Worm (Caenorhabditis elegans) whole organism, L4 larva: Measurements from ENCODE around the gene C55A6.12.

ENCODE experiments used
- F26F4.8 ChIP-seq: fragments of 200-800 bp; sonication (Bioruptor generic); conservative IDR thresholded peaks from 2 replicates; pipeline ENCODE4 v1.3.6; 2022; ENCODE audit warnings: missing genetic modification characterization, missing compliant biosample characterization
- Y105C5A.15 ChIP-seq: fragments of 200-800 bp; sonication (Bioruptor generic); IDR thresholded peaks from 2 replicates; pipeline ENCODE4 v1.3.6; 2022; ENCODE audit warnings: missing genetic modification characterization, missing compliant biosample characterization
- Y5F2A.4 ChIP-seq: fragments of 200-800 bp; sonication (Bioruptor generic); optimal IDR thresholded peaks from 2 replicates; lab custom pipeline; 2018; ENCODE audit warnings: mild to moderate bottlenecking, missing genetic modification characterization, missing compliant biosample characterization
- Y75B8A.6 ChIP-seq: fragments of 200-800 bp; sonication (Bioruptor generic); IDR thresholded peaks from 2 replicates; pipeline ENCODE4 v1.3.6; 2022; ENCODE audit warnings: missing genetic modification reagents, missing genetic modification characterization, missing compliant biosample characterization
- ZK337.2 ChIP-seq: fragments of 200-800 bp; sonication (Bioruptor generic); IDR thresholded peaks from 2 replicates; pipeline ENCODE4 v1.3.6; 2022; ENCODE audit warnings: missing genetic modification reagents, missing genetic modification characterization, missing compliant biosample characterization
- aha-1 ChIP-seq: fragments of 150-350 bp; peaks from one replicate; lab custom pipeline; 2014; ENCODE audit warnings: missing biosample characterization, missing genetic modification characterization
- ama-1 ChIP-seq: fragments of 150-350 bp; optimal IDR thresholded peaks from 2 replicates; lab custom pipeline; 2014; ENCODE audit warnings: inconsistent platforms, mixed read lengths
- arid-1 ChIP-seq: fragments of 200-800 bp; sonication (Bioruptor generic); conservative IDR thresholded peaks from 2 replicates; pipeline ENCODE4 v1.3.6; 2022; ENCODE audit warnings: missing genetic modification reagents, missing genetic modification characterization, missing compliant biosample characterization
- ceh-20 ChIP-seq: fragments of 200-800 bp; sonication (Bioruptor generic); IDR thresholded peaks from 2 replicates; pipeline ENCODE4 v1.3.6; 2022; ENCODE audit warnings: missing genetic modification reagents, missing genetic modification characterization, missing compliant biosample characterization
- ces-1 ChIP-seq: fragments of 150-350 bp; sonication (generic microtip); optimal IDR thresholded peaks from 4 replicates; lab custom pipeline; 2014; ENCODE audit warnings: missing biosample characterization, missing genetic modification reagents, missing genetic modification characterization
- daf-12 ChIP-seq: fragments of 150-350 bp; optimal IDR thresholded peaks from 2 replicates; lab custom pipeline; 2014; ENCODE audit warnings: missing biosample characterization, missing genetic modification reagents, missing genetic modification characterization
- daf-16 ChIP-seq, 3 experiments: sonication (generic microtip); optimal IDR thresholded peaks; 2 replicates each; lab custom pipeline; 2016 to 2017; ENCODE audit warnings: missing genetic modification characterization in 3 of 3, missing genetic modification reagents in 3 of 3, mild to moderate bottlenecking in 2 of 3, missing compliant biosample characterization in 2 of 3, missing biosample characterization in 1 of 3, moderate library complexity in 1 of 3
- dmd-6 ChIP-seq: fragments of 200-800 bp; sonication (Bioruptor generic); IDR thresholded peaks from 2 replicates; pipeline ENCODE4 v1.3.6; 2022; ENCODE audit warnings: missing genetic modification reagents, missing genetic modification characterization, missing compliant biosample characterization
- dmd-8 ChIP-seq: fragments of 200-800 bp; sonication (Bioruptor generic); IDR thresholded peaks from 2 replicates; pipeline ENCODE4 v1.3.6; 2022; ENCODE audit warnings: missing genetic modification characterization, missing compliant biosample characterization
- duxl-1 ChIP-seq: sonication (generic microtip); optimal IDR thresholded peaks from 2 replicates; lab custom pipeline; 2016; ENCODE audit warnings: mild to moderate bottlenecking, missing genetic modification characterization, moderate library complexity, missing compliant biosample characterization; ENCODE audit not compliant: poor library complexity
- dve-1 ChIP-seq: sonication (generic microtip); optimal IDR thresholded peaks from 2 replicates; lab custom pipeline; 2017; ENCODE audit warnings: antibody characterized with exemption, mild to moderate bottlenecking, missing genetic modification characterization, missing compliant biosample characterization; ENCODE audit not compliant: insufficient read depth
- egl-27 ChIP-seq: sonication (generic microtip); optimal IDR thresholded peaks from 3 replicates; lab custom pipeline; 2017; ENCODE audit warnings: missing biosample characterization, missing genetic modification reagents, missing genetic modification characterization
- egl-43 ChIP-seq: fragments of 200-800 bp; sonication (Bioruptor generic); IDR thresholded peaks from 2 replicates; pipeline ENCODE4 v1.3.6; 2022; ENCODE audit warnings: missing genetic modification reagents, missing genetic modification characterization, missing compliant biosample characterization
- hif-1 ChIP-seq, 2 experiments: sonication (generic microtip); optimal IDR thresholded peaks; 2 replicates each; lab custom pipeline; 2016 to 2017; ENCODE audit warnings: missing compliant biosample characterization in 2 of 2, missing genetic modification characterization in 2 of 2, missing genetic modification reagents in 2 of 2, missing genotype in 2 of 2, mild to moderate bottlenecking in 1 of 2
- hlh-11 ChIP-seq: fragments of 200-800 bp; sonication (Bioruptor generic); optimal IDR thresholded peaks from 2 replicates; lab custom pipeline; 2018; ENCODE audit warnings: mild to moderate bottlenecking, missing genetic modification characterization, missing compliant biosample characterization
- hlh-30 ChIP-seq: sonication (generic microtip); optimal IDR thresholded peaks from 2 replicates; lab custom pipeline; 2017; ENCODE audit warnings: antibody characterized with exemption, mild to moderate bottlenecking, missing genetic modification characterization, missing compliant biosample characterization; ENCODE audit not compliant: insufficient read depth
- hmg-1.1 ChIP-seq: fragments of 200-800 bp; sonication (Bioruptor generic); IDR thresholded peaks from 2 replicates; pipeline ENCODE4 v1.3.6; 2022; ENCODE audit warnings: missing genetic modification reagents, missing genetic modification characterization, missing compliant biosample characterization
- lim-7 ChIP-seq: fragments of 200-800 bp; sonication (Bioruptor generic); IDR thresholded peaks from 2 replicates; pipeline ENCODE4 v1.3.6; 2022; ENCODE audit warnings: missing genetic modification characterization, missing compliant biosample characterization
- lin-1 ChIP-seq: fragments of 200-800 bp; sonication (Bioruptor generic); IDR thresholded peaks from 2 replicates; pipeline ENCODE4 v1.3.6; 2022; ENCODE audit warnings: missing genetic modification reagents, missing genetic modification characterization, missing compliant biosample characterization
- lsy-2 ChIP-seq, 2 experiments: fragments of 150-350 bp in 1 of 2; sonication (generic microtip) in 1 of 2; optimal IDR thresholded peaks; 2 replicates each; lab custom pipeline; 2014 to 2017; ENCODE audit warnings: missing biosample characterization in 2 of 2, missing genetic modification characterization in 2 of 2
- madf-5 ChIP-seq, 2 experiments: fragments of 200-800 bp; sonication (Bioruptor generic); IDR thresholded peaks; 2 replicates each; pipeline ENCODE4 v1.3.6; 2022; ENCODE audit warnings: missing compliant biosample characterization in 2 of 2, missing genetic modification characterization in 2 of 2
- mdl-1 ChIP-seq, 2 experiments: fragments of 150-350 bp in 1 of 2; sonication (generic microtip) in 1 of 2; optimal IDR thresholded peaks; 2 replicates each; lab custom pipeline; 2014 to 2017; ENCODE audit warnings: missing biosample characterization in 2 of 2, missing genetic modification characterization in 2 of 2
- mep-1 ChIP-seq: fragments of 150-350 bp; sonication (generic microtip); optimal IDR thresholded peaks from 3 replicates; lab custom pipeline; 2014; ENCODE audit warnings: missing biosample characterization, missing genetic modification characterization
- nhr-10 ChIP-seq: fragments of 150-350 bp; optimal IDR thresholded peaks from 2 replicates; lab custom pipeline; 2014; ENCODE audit warnings: missing biosample characterization, missing genetic modification characterization
- nhr-237 ChIP-seq: sonication (generic microtip); optimal IDR thresholded peaks from 2 replicates; lab custom pipeline; 2017; ENCODE audit warnings: missing biosample characterization, missing genetic modification characterization
- nhr-28 ChIP-seq: fragments of 150-350 bp; optimal IDR thresholded peaks from 2 replicates; lab custom pipeline; 2014; ENCODE audit warnings: missing biosample characterization, missing genetic modification characterization
- nhr-42 ChIP-seq: fragments of 200-800 bp; sonication (Bioruptor generic); IDR thresholded peaks from 2 replicates; pipeline ENCODE4 v1.3.6; 2022; ENCODE audit warnings: missing genetic modification characterization, missing compliant biosample characterization
- nhr-48 ChIP-seq: sonication (generic microtip); optimal IDR thresholded peaks from 2 replicates; lab custom pipeline; 2016; ENCODE audit warnings: mild to moderate bottlenecking, missing genetic modification characterization, missing compliant biosample characterization
- nhr-77 ChIP-seq: fragments of 150-350 bp; optimal IDR thresholded peaks from 2 replicates; lab custom pipeline; 2014; ENCODE audit warnings: missing biosample characterization, missing genetic modification characterization
- pha-4 ChIP-seq, 2 experiments: fragments of 150-350 bp in 1 of 2; fragments of 200-800 bp in 1 of 2; sonication (Bioruptor generic) in 1 of 2; IDR thresholded peaks in 1 of 2; optimal IDR thresholded peaks in 1 of 2; 2 replicates each; pipeline versions ENCODE4 v1.3.6 to Lab custom; 2014 to 2022; ENCODE audit warnings: missing genetic modification characterization in 2 of 2, missing genetic modification reagents in 2 of 2, missing biosample characterization in 1 of 2, missing compliant biosample characterization in 1 of 2
- pqm-1 ChIP-seq: sonication (generic microtip); optimal IDR thresholded peaks from 2 replicates; lab custom pipeline; 2017; ENCODE audit warnings: missing biosample characterization, missing genetic modification characterization
- set-16 ChIP-seq: fragments of 200-800 bp; sonication (Bioruptor generic); IDR thresholded peaks from 2 replicates; pipeline ENCODE4 v1.3.6; 2022; ENCODE audit warnings: missing genetic modification reagents, missing genetic modification characterization, missing compliant biosample characterization
- snpc-1.2 ChIP-seq: fragments of 200-800 bp; sonication (Bioruptor generic); IDR thresholded peaks from 2 replicates; pipeline ENCODE4 v1.3.6; 2022; ENCODE audit warnings: missing genetic modification reagents, missing genetic modification characterization, missing compliant biosample characterization
- spr-3 ChIP-seq: fragments of 200-800 bp; sonication (Bioruptor generic); optimal IDR thresholded peaks from 2 replicates; lab custom pipeline; 2018; ENCODE audit warnings: mild to moderate bottlenecking, missing genetic modification characterization, missing compliant biosample characterization
- unc-39 ChIP-seq: sonication (generic microtip); optimal IDR thresholded peaks from 2 replicates; lab custom pipeline; 2017; ENCODE audit warnings: missing biosample characterization, missing genetic modification characterization
- unc-62 ChIP-seq, 3 experiments: fragments of 150-350 bp in 1 of 3; sonication (generic microtip); optimal IDR thresholded peaks in 2 of 3; peaks in 1 of 3; 1 replicate in 1 of 3; 2 replicates in 2 of 3; lab custom pipeline; 2014 to 2017; ENCODE audit warnings: missing biosample characterization in 3 of 3, missing genetic modification characterization in 3 of 3, missing genetic modification reagents in 3 of 3, missing genotype in 1 of 3
- zfp-2 ChIP-seq: sonication (generic microtip); optimal IDR thresholded peaks from 2 replicates; lab custom pipeline; 2016; ENCODE audit warnings: mild to moderate bottlenecking, missing genetic modification characterization, missing compliant biosample characterization
- zip-2 ChIP-seq: fragments of 150-350 bp; optimal IDR thresholded peaks from 2 replicates; lab custom pipeline; 2014; ENCODE audit warnings: missing biosample characterization, missing genetic modification characterization
- ztf-7 ChIP-seq: fragments of 150-350 bp; optimal IDR thresholded peaks from 2 replicates; lab custom pipeline; 2014; ENCODE audit warnings: missing biosample characterization, missing genetic modification characterization

C55A6.12 gene

ce11 chrV:11536667-11537066, 33.7 kb upstream of the C55A6.12 start:
- TF ChIP-seq spr-3 (GFP tag; lab: Kevin White, UChicago) (no peak), ztf-7 (tag; lab: Kevin White, UChicago) (no peak), F26F4.8 (GFP tag; lab: Robert Waterston, UW) (0 out of 2 replicates have a peak, but pooled peaks have one; percentile 28), unc-62 (GFP tag; optimal IDR thresholded peaks at IDR 0.05 in 1 of 2; lab: Kevin White, UChicago) (peak in 1 of 2 experiments; percentile 85), unc-62 (tag; optimal IDR thresholded peaks at IDR 0.05; lab: Kevin White, UChicago) (no peak), Y75B8A.6 (GFP tag; lab: Robert Waterston, UW) (0 out of 2 replicates have a peak, but pooled peaks have one; percentile 19)

ce11 chrV:11535504-11536062, 32.7 kb upstream of the C55A6.12 start:
- TF ChIP-seq Y105C5A.15: no peak
- TF ChIP-seq zip-2: no peak
- no peak for TF ChIP-seq pha-4 (GFP tag; IDR thresholded peaks at IDR 0.05; lab: Robert Waterston, UW)
- TF ChIP-seq pha-4 (tag; optimal IDR thresholded peaks at IDR 0.05; lab: Kevin White, UChicago): no peak
- peak; percentile 27 for TF ChIP-seq hlh-30 (tag; lab: Kevin White, UChicago)
- no peak for TF ChIP-seq madf-5 (GFP tag; IDR thresholded peaks at IDR 0.05; lab: Robert Waterston, UW)
- no peak for TF ChIP-seq Y5F2A.4 (GFP tag; lab: Kevin White, UChicago)
- no peak for TF ChIP-seq nhr-48 (tag; lab: Kevin White, UChicago)
- TF ChIP-seq mdl-1 (tag; optimal IDR thresholded peaks at IDR 0.05; lab: Kevin White, UChicago): peak in 1 of 2 experiments; percentile 15
- TF ChIP-seq dmd-6 (GFP tag; lab: Robert Waterston, UW): peak; percentile 78
- TF ChIP-seq lin-1 (GFP tag; lab: Robert Waterston, UW): 0 out of 2 replicates have a peak, but pooled peaks have one; percentile 18
- no peak for TF ChIP-seq egl-27 (tag; lab: Kevin White, UChicago)
- TF ChIP-seq hif-1 (tag; optimal IDR thresholded peaks at IDR 0.05; lab: Kevin White, UChicago): no peak
- TF ChIP-seq set-16 (GFP tag; lab: Robert Waterston, UW): no peak
- peak in 1 of 2 experiments; percentile 3 for TF ChIP-seq lsy-2 (tag; optimal IDR thresholded peaks at IDR 0.05; lab: Kevin White, UChicago)
- TF ChIP-seq mep-1 (tag; lab: Kevin White, UChicago): peak; percentile 12
- TF ChIP-seq nhr-28 (tag; lab: Kevin White, UChicago): peak; percentile 74
- no peak for TF ChIP-seq nhr-237
- TF ChIP-seq ama-1 (lab: Kevin White, UChicago): peak; percentile 35
- TF ChIP-seq dve-1: peak; percentile 33
- TF ChIP-seq lim-7 (GFP tag; lab: Robert Waterston, UW): no peak
- no peak for TF ChIP-seq ces-1 (GFP tag; lab: Kevin White, UChicago)
- no peak for TF ChIP-seq ZK337.2 (GFP tag; lab: Robert Waterston, UW)
- TF ChIP-seq daf-16 (GFP tag; optimal IDR thresholded peaks at IDR 0.05; lab: Kevin White, UChicago): no peak
- peak; percentile 42 for TF ChIP-seq daf-16 (tag; optimal IDR thresholded peaks at IDR 0.05; lab: Kevin White, UChicago)
- TF ChIP-seq pqm-1 (tag; lab: Kevin White, UChicago): peak; percentile 82
- peak in 1 of 2 experiments; percentile 36 for TF ChIP-seq unc-62 (GFP tag; optimal IDR thresholded peaks at IDR 0.05 in 1 of 2; lab: Kevin White, UChicago)
- no peak for TF ChIP-seq unc-62 (tag; optimal IDR thresholded peaks at IDR 0.05; lab: Kevin White, UChicago)
- no peak for TF ChIP-seq dmd-8 (GFP tag; lab: Robert Waterston, UW)
- peak; percentile 6; the same call in 1 of the 2 replicates for TF ChIP-seq egl-43 (GFP tag; lab: Robert Waterston, UW)
- TF ChIP-seq hlh-11 (tag; lab: Kevin White, UChicago): peak; percentile 85

ce11 chrV:11534495-11535189, 31.7 kb upstream of the C55A6.12 start:
- TF ChIP-seq ceh-20 (GFP tag; lab: Robert Waterston, UW) (no peak), snpc-1.2 (GFP tag; lab: Robert Waterston, UW) (no peak), ces-1 (GFP tag; lab: Kevin White, UChicago) (no peak), Y5F2A.4 (GFP tag; lab: Kevin White, UChicago) (no peak), dmd-6 (GFP tag; lab: Robert Waterston, UW) (peak; percentile 66), aha-1 (tag; lab: Kevin White, UChicago) (peak; percentile 45), F26F4.8 (GFP tag; lab: Robert Waterston, UW) (no peak), nhr-42 (GFP tag; lab: Robert Waterston, UW) (no peak), unc-39 (tag; lab: Kevin White, UChicago) (no peak), daf-12 (tag; lab: Kevin White, UChicago) (no peak), zfp-2 (tag; lab: Kevin White, UChicago) (no peak), nhr-48 (tag; lab: Kevin White, UChicago) (no peak), arid-1 (GFP tag; lab: Robert Waterston, UW) (no peak), nhr-77 (tag; lab: Kevin White, UChicago) (peak; percentile 84), hmg-1.1 (GFP tag; lab: Robert Waterston, UW) (no peak), duxl-1 (tag; lab: Kevin White, UChicago) (no peak), nhr-10 (tag; lab: Kevin White, UChicago) (peak; percentile 41), lin-1 (GFP tag; lab: Robert Waterston, UW) (no peak)
